Fruit fly (Drosophila melanogaster): ENCODE measurements around the gene Apoltp.

DNA sequence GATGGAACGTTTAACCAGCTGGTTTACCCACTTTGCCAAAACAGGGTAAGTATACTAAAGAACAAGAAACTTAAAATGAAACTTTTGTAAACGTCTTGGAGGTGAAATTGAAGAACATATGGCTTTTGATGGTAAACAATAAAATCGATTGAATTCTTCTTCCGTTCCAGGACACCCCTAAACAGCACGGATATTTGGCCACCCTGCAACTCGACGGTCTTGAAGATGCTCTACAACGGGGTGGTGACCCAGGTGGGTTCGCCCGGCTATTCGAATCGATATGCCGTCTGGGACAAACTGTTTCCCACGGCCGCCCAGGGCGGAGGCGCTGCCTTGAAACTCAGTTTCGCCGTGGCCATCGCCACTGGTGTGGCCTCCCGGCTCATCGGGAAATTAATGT, 42.8 kb upstream of the Apoltp start:
- TF ChIP-seq Snoo (tag; optimal IDR thresholded peaks at IDR 0.05) (no peak), CG17806 (tag; optimal IDR thresholded peaks at IDR 0.05) (no peak), CG9948 (tag; optimal IDR thresholded peaks at IDR 0.05) (no peak), Ets98B (GFP tag; IDR thresholded peaks at IDR 0.05) (no peak)

Data from whole organism, pupa.